Fruit fly (Drosophila melanogaster): Measurements from ENCODE around the gene CG15278.
"Not testable (repeated sequence)": the region's sequence is repeated elsewhere in the genome, so short reads cannot be mapped to it uniquely, and the experiment has no call there.

The CG15278 gene

DNA sequence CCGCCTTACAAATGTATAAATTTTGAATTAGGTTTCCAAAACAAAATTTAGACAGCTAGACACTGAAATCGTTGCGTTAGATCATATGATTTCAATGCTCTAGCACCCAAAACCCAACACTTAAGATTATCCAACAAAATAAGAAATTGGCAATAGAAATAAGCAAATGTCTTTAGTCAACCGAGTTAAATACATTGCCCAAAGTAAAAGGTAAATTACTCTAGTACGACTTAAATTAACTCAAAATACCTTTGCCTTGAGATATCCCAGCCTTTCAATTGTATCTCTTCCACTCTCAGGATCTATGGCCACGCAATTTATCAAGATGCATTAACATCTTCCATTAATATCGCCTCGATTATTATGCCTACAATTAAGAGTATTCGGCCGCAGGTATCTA lies at the start of gene CG15278:
Gene CG15278 (minus strand): TSS at position 101 of the 400 bp plus-strand sequence.
- TF ChIP-seq eg (GFP tag; IDR thresholded peaks at IDR 0.05), result no peak
- no peak for TF ChIP-seq CG31627 (GFP tag; optimal IDR thresholded peaks at IDR 0.05)
- no peak for TF ChIP-seq CG8119 (GFP tag; IDR thresholded peaks at IDR 0.05)
- TF ChIP-seq Eip93F (GFP tag; optimal IDR thresholded peaks at IDR 0.05), result no peak
- TF ChIP-seq CG34406 (GFP tag; optimal IDR thresholded peaks at IDR 0.05), result no peak
- TF ChIP-seq CG8632 (GFP tag; optimal IDR thresholded peaks at IDR 0.05), result no peak
- no peak for TF ChIP-seq spab (GFP tag; optimal IDR thresholded peaks at IDR 0.05)
- TF ChIP-seq ss (GFP tag; optimal IDR thresholded peaks at IDR 0.05), result no peak
- no peak for TF ChIP-seq OdsH (GFP tag; optimal IDR thresholded peaks at IDR 0.05)
- TF ChIP-seq Hr39 (GFP tag; optimal IDR thresholded peaks at IDR 0.05), result no peak
- TF ChIP-seq CG6792 (GFP tag; optimal IDR thresholded peaks at IDR 0.05), result no peak
- TF ChIP-seq CG4318 (GFP tag; optimal IDR thresholded peaks at IDR 0.05), result no peak
- TF ChIP-seq esn (GFP tag; optimal IDR thresholded peaks at IDR 0.05), result no peak
- TF ChIP-seq CG1621 (tag; optimal IDR thresholded peaks at IDR 0.05), result no peak
- TF ChIP-seq CG11294 (GFP tag; IDR thresholded peaks at IDR 0.05), result no peak
- TF ChIP-seq Sox15 (GFP tag; optimal IDR thresholded peaks at IDR 0.05), result no peak
- TF ChIP-seq CG6163 (GFP tag; IDR thresholded peaks at IDR 0.05), result no peak

DNA sequence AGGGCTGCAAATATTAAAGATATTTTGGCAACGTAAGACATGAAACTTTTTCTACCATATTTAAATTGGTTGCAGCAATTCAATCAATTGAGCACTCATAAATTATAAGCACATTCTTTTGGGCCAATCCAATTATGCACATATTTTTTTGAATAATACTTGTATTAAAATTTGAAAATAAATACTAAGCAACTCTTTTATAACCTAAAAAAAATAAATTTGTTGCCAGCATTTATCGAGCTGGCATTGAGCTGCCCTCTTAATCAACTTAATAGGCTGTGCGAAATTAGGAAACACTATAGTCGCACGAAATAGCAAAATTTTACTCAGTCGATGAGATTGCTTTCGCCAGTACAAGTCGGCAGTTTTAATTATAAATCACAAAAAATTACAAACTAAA lies 48.2 kb upstream of the CG15278 start, which contains the start of gene CG3491:
Gene CG3491 (plus strand): TSS at position 301 of the 400 bp plus-strand sequence.
- peak; percentile 46 for TF ChIP-seq svp (GFP tag)
- no peak for TF ChIP-seq pdm3 (GFP tag; optimal IDR thresholded peaks at IDR 0.05)
- TF ChIP-seq fd85E (GFP tag; optimal IDR thresholded peaks at IDR 0.05), result no peak

DNA sequence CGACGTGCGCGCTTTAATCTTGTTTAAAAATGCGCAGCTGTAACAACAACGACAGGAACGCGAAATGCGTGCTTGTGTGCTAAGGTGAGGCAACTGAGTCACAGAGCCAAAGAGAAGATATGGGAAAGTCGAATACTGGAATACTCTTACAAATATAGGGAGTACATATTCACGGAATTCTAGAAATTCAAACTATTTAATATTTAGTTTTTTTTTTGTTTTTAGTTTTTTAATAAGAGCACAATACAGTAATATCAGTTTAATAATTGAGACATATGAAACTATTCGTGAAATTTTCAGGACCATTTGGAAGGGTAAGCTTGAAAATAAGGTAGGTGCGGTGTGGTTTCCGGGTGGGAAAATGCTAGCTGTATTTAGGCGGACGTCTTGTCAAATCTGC lies 11.4 kb upstream of the CG15278 start:
- TF ChIP-seq topi (GFP tag; optimal IDR thresholded peaks at IDR 0.05), result no peak
- TF ChIP-seq svp (GFP tag), result peak; percentile 4

DNA sequence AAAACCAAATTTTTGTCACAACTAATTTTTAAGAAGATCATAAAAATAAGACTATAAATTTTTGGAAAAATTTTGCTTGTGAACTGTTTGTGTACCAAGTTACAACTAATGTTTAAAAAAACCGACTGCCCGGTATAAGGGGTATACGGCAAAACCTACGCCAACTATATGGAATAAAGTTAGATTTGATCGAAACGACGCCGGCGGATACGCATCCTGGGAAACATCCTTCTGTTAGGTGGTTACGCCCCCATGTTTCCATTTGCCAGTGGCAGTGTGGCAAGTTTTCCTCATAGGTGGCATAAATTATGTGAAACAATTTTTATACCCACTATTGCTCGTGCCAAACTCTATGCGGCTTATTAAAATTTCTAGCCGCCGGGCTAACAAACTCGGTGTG lies 7.5 kb upstream of the CG15278 start, which contains the start of gene ProtB:
Gene ProtB (minus strand): TSS at position 101 of the 400 bp plus-strand sequence.
- not testable (repeated sequence) for TF ChIP-seq CG6808 (GFP tag; optimal IDR thresholded peaks at IDR 0.05); Gug (GFP tag; IDR thresholded peaks at IDR 0.05); CG11902 (GFP tag; optimal IDR thresholded peaks at IDR 0.05)

DNA sequence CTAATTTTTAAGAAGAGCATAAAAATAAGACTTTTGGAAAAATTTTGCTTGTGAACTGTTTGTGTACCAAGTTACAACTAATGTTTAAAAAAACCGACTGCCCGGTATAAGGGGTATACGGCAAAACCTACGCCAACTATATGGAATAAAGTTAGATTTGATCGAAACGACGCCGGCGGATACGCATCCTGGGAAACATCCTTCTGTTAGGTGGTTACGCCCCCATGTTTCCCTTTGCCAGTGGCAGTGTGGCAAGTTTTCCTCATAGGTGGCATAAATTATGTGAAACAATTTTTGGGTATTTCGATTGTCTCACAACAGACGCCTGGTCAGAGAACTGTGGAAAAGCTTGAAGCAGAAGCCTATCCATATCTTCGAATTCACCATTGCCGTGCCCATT lies 5.4 kb upstream of the CG15278 start, which contains the start of gene ProtA:
Gene ProtA (minus strand): TSS at position 101 of the 400 bp plus-strand sequence.
- TF ChIP-seq CG11294 (GFP tag; IDR thresholded peaks at IDR 0.05); CG34406 (GFP tag; optimal IDR thresholded peaks at IDR 0.05); net (GFP tag; optimal IDR thresholded peaks at IDR 0.05): not testable (repeated sequence)

DNA sequence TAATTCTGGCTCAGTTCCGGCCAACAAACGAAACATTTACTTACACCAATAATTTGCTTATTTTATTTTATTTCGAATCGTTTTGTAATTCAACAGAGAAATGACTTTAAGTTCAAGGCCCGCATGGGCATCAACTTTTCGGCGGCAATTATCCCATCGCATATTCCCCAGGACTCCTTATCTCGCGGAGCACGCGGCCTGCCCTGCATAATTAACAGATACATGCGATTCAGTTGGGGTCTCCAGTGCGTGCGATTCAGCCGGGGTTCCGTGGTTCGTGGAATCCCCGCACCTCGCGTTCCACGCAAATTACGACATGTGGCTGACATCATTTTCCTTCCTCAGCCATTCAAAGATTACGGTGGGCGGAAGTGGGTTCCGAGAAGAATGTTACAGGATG lies 4.2 kb downstream of the CG15278 start, which contains the start of gene CG4480:
Gene CG4480 (minus strand): TSS at position 101 of the 400 bp plus-strand sequence.
- TF ChIP-seq Eip75B (GFP tag; optimal IDR thresholded peaks at IDR 0.05) (no peak), CG7368 (GFP tag; optimal IDR thresholded peaks at IDR 0.05) (no peak), net (GFP tag; optimal IDR thresholded peaks at IDR 0.05) (no peak), CG11762 (GFP tag; optimal IDR thresholded peaks at IDR 0.05; ENCODE audit: insufficient read depth) (no peak), Ets21C (GFP tag; optimal IDR thresholded peaks at IDR 0.05) (no peak), Blimp-1 (GFP tag; optimal IDR thresholded peaks at IDR 0.05) (no peak), CG3032 (tag; optimal IDR thresholded peaks at IDR 0.05) (no peak), Sox15 (GFP tag; optimal IDR thresholded peaks at IDR 0.05) (no peak), lz (GFP tag; optimal IDR thresholded peaks at IDR 0.05) (no peak), CG15336 (GFP tag; IDR thresholded peaks at IDR 0.05) (no peak), Sox14 (GFP tag; optimal IDR thresholded peaks at IDR 0.05) (no peak), Eip78C (GFP tag) (no peak), fd85E (GFP tag; optimal IDR thresholded peaks at IDR 0.05) (no peak), CG6808 (GFP tag; optimal IDR thresholded peaks at IDR 0.05) (no peak), CG6276 (GFP tag; optimal IDR thresholded peaks at IDR 0.05) (no peak), fkh (GFP tag; optimal IDR thresholded peaks at IDR 0.05) (no peak), spab (GFP tag; optimal IDR thresholded peaks at IDR 0.05) (no peak), OdsH (GFP tag; optimal IDR thresholded peaks at IDR 0.05) (no peak), CG32006 (GFP tag; optimal IDR thresholded peaks at IDR 0.05) (no peak)
